Worm (Caenorhabditis elegans) whole organism, L1 larva: Measurements from ENCODE around the gene let-23.

ENCODE experiments used
- ceh-90 ChIP-seq: sonication (generic microtip); optimal IDR thresholded peaks from 2 replicates; lab custom pipeline; 2016; ENCODE audit warnings: missing genetic modification characterization, missing compliant biosample characterization
- fkh-4 ChIP-seq: sonication (generic microtip); optimal IDR thresholded peaks from 2 replicates; lab custom pipeline; 2016; ENCODE audit warnings: missing compliant biosample characterization, missing genetic modification characterization, borderline replicate concordance
- fos-1 ChIP-seq: fragments of 150-350 bp; optimal IDR thresholded peaks from 2 replicates; lab custom pipeline; 2014; ENCODE audit warnings: missing biosample characterization, missing genetic modification characterization
- nhr-11 ChIP-seq: fragments of 150-350 bp; optimal IDR thresholded peaks from 2 replicates; lab custom pipeline; 2014; ENCODE audit warnings: missing biosample characterization, missing genetic modification characterization
- nhr-76 ChIP-seq: sonication (generic microtip); optimal IDR thresholded peaks from 2 replicates; lab custom pipeline; 2017; ENCODE audit warnings: missing biosample characterization, missing genetic modification characterization
- nhr-84 ChIP-seq: sonication (generic microtip); optimal IDR thresholded peaks from 2 replicates; lab custom pipeline; 2017; ENCODE audit warnings: missing biosample characterization, missing genetic modification characterization
- ztf-11 ChIP-seq, 2 experiments: sonication (generic microtip); optimal IDR thresholded peaks; 2 replicates each; lab custom pipeline; 2016 to 2017; ENCODE audit warnings: missing genetic modification characterization in 2 of 2, missing biosample characterization in 1 of 2, missing compliant biosample characterization in 1 of 2

DNA sequence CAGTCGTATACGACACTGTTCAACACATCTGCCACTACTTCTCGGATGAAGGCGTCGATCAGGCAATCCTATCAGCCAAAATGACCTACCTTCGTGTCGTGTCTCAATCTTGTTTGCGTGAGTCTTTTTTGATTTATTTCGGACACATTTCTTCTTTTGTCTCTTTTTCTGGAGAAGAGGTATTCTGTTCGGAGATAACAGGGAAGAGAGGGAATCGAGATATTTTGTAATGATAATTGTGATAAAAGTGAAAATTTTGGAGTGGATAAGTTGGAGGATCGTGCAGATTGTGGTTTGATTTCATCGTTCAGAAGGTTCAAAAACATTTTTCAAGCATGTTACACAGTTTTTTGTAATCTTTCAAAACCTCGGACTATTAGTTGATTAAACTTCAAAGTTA lies 36.5 kb downstream of the let-23 start:
- TF ChIP-seq fkh-4 (tag; lab: Kevin White, UChicago) (no peak), nhr-84 (tag; lab: Kevin White, UChicago) (no peak), fos-1 (no peak), ztf-11 (tag; optimal IDR thresholded peaks at IDR 0.05; lab: Kevin White, UChicago) (no peak), nhr-76 (no peak), ceh-90 (no peak), nhr-11 (tag; lab: Kevin White, UChicago) (no peak)
